Worm (Caenorhabditis elegans): ENCODE measurements around the gene srg-42.

srg-42 gene

ce11 chrV:11182925-11183324, 25.1 kb upstream of the srg-42 start, which contains the start of gene cnc-10:
Gene cnc-10 (plus strand): TSS chrV:11183225.
- TF ChIP-seq B0035.1 (tag; optimal IDR thresholded peaks at IDR 0.05) (no peak), dpff-1 (tag; optimal IDR thresholded peaks at IDR 0.05) (no peak), ceh-58 (GFP tag; IDR thresholded peaks at IDR 0.05) (no peak), chd-7 (tag; optimal IDR thresholded peaks at IDR 0.05) (no peak), F10E7.11 (tag; optimal IDR thresholded peaks at IDR 0.05) (no peak), lsl-1 (GFP tag; optimal IDR thresholded peaks at IDR 0.05) (no peak), mxl-1 (tag; optimal IDR thresholded peaks at IDR 0.05) (no peak), ztf-26 (tag; optimal IDR thresholded peaks at IDR 0.05) (no peak)

- no peak for TF ChIP-seq cebp-2 (GFP tag; IDR thresholded peaks at IDR 0.05)
Observed at ce11 chrV:11180951-11181350, 23.1 kb upstream of the srg-42 start.

ce11 chrV:11177577-11177976, 19.7 kb upstream of the srg-42 start, which contains the start of gene gpa-1:
Gene gpa-1 (minus strand): TSS chrV:11177677.
- TF ChIP-seq snpc-4 (GFP tag; optimal IDR thresholded peaks at IDR 0.05) = no peak
- TF ChIP-seq snpc-4 (tag; optimal IDR thresholded peaks at IDR 0.05) = no peak
- TF ChIP-seq lin-54 (GFP tag; optimal IDR thresholded peaks at IDR 0.05) = no peak
- no peak for TF ChIP-seq cebp-1 (GFP tag; IDR thresholded peaks at IDR 0.05)
- TF ChIP-seq cebp-1 (tag; optimal IDR thresholded peaks at IDR 0.05) = no peak
- no peak for TF ChIP-seq lsl-1 (GFP tag; optimal IDR thresholded peaks at IDR 0.05)
- TF ChIP-seq C17E4.6 (GFP tag; IDR thresholded peaks at IDR 0.05) = no peak
- no peak for TF ChIP-seq Y95B8A.8 (GFP tag; IDR thresholded peaks at IDR 0.05)
- TF ChIP-seq hlh-26 (GFP tag; conservative IDR thresholded peaks at IDR 0.05) = no peak
- TF ChIP-seq madf-8 (GFP tag; conservative IDR thresholded peaks at IDR 0.05) = no peak
- TF ChIP-seq B0336.3 (GFP tag; IDR thresholded peaks at IDR 0.05) = no peak
- TF ChIP-seq ekl-4 (GFP tag; IDR thresholded peaks at IDR 0.05) = no peak
- no peak for TF ChIP-seq K11D2.4 (GFP tag; IDR thresholded peaks at IDR 0.05)
- TF ChIP-seq egl-44 (GFP tag; IDR thresholded peaks at IDR 0.05) = no peak
- TF ChIP-seq sdz-38 (tag; optimal IDR thresholded peaks at IDR 0.05) = no peak
- no peak for TF ChIP-seq gei-17 (GFP tag; optimal IDR thresholded peaks at IDR 0.05)
- TF ChIP-seq tbx-9 (tag; optimal IDR thresholded peaks at IDR 0.05; ENCODE audit: borderline replicate concordance) = no peak
- TF ChIP-seq madf-3 (GFP tag; IDR thresholded peaks at IDR 0.05) = no peak

- peak; percentile 10 for TF ChIP-seq xnd-1 (tag; optimal IDR thresholded peaks at IDR 0.05)
- peak; percentile 94 for TF ChIP-seq snpc-1.3 (tag; optimal IDR thresholded peaks at IDR 0.05; ENCODE audit: insufficient read depth)
- TF ChIP-seq hmg-1.2 (GFP tag; IDR thresholded peaks at IDR 0.05) = peak; percentile 92
- TF ChIP-seq snpc-1.1 (tag; optimal IDR thresholded peaks at IDR 0.05; ENCODE audit: insufficient read depth) = peak; percentile 95
- peak; percentile 25; the same call in 1 of the 2 replicates for TF ChIP-seq ceh-91 (GFP tag; IDR thresholded peaks at IDR 0.05)
- peak; percentile 7 for TF ChIP-seq ztf-3 (GFP tag; optimal IDR thresholded peaks at IDR 0.05)
- peak; percentile 76; the same call in 1 of the 2 replicates for TF ChIP-seq Y53G8AR.9 (GFP tag; conservative IDR thresholded peaks at IDR 0.05)
- TF ChIP-seq madf-3 (GFP tag; IDR thresholded peaks at IDR 0.05) = 0 out of 2 replicates have a peak, but pooled peaks have one; percentile 40
- peak; percentile 85 for TF ChIP-seq him-1 (tag; optimal IDR thresholded peaks at IDR 0.05)
- TF ChIP-seq tbp1 (GFP tag; optimal IDR thresholded peaks at IDR 0.05) = peak; percentile 79
- TF ChIP-seq hsf-1 (GFP tag; IDR thresholded peaks at IDR 0.05) = peak; percentile 58
- TF ChIP-seq snpc-3.4 (tag; optimal IDR thresholded peaks at IDR 0.05) = peak; percentile 94
- peak; percentile 38 for TF ChIP-seq B0261.1 (tag; optimal IDR thresholded peaks at IDR 0.05)
- TF ChIP-seq egrh-3 (GFP tag; IDR thresholded peaks at IDR 0.05) = 0 out of 2 replicates have a peak, but pooled peaks have one; percentile 6
- TF ChIP-seq Y56A3A.18 (GFP tag; IDR thresholded peaks at IDR 0.05) = peak; percentile 89
- TF ChIP-seq ceh-100 (GFP tag; IDR thresholded peaks at IDR 0.05) = peak; percentile 65
- peak; percentile 59 for TF ChIP-seq hmg-20 (GFP tag; IDR thresholded peaks at IDR 0.05)
- TF ChIP-seq madf-6 (GFP tag; IDR thresholded peaks at IDR 0.05) = peak; percentile 87
- TF ChIP-seq tlf-1 (GFP tag; optimal IDR thresholded peaks at IDR 0.05) = peak; percentile 38
Observed at ce11 chrV:11176693-11177304, 19.0 kb upstream of the srg-42 start.

All from whole organism, young adult.